Fruit fly (Drosophila melanogaster) whole organism, pupa: ENCODE measurements around the gene Or67c.

ENCODE experiments used
- CG32121 ChIP-seq: fragments of 200-800 bp; sonication (Bioruptor generic); IDR thresholded peaks from 2 replicates; pipeline ENCODE4 v1.3.6; 2022; ENCODE audit warnings: missing biosample characterization, missing genetic modification characterization
- CG34367 ChIP-seq: fragments of 200-800 bp; sonication (Bioruptor generic); optimal IDR thresholded peaks from 2 replicates; lab custom pipeline; 2018; ENCODE audit warnings: missing biosample characterization, mild to moderate bottlenecking, missing genetic modification characterization
- EcR ChIP-seq: fragments of 200-800 bp; sonication (Bioruptor generic); optimal IDR thresholded peaks from 3 replicates; lab custom pipeline; 2019; ENCODE audit warnings: missing biosample characterization, missing genetic modification characterization, mild to moderate bottlenecking, moderate library complexity, missing genetic modification reagents
- Pif1B ChIP-seq: fragments of 200-800 bp; sonication (Bioruptor generic); optimal IDR thresholded peaks from 3 replicates; lab custom pipeline; 2016; ENCODE audit warnings: missing biosample characterization, missing genetic modification characterization
- Snoo ChIP-seq: fragments of 200-800 bp; sonication (Bioruptor generic); optimal IDR thresholded peaks from 3 replicates; lab custom pipeline; 2017; ENCODE audit warnings: missing biosample characterization, mild to moderate bottlenecking, missing genetic modification characterization, inconsistent platforms
- fd96Ca ChIP-seq: fragments of 200-800 bp; sonication (Bioruptor generic); IDR thresholded peaks from 3 replicates; pipeline ENCODE4 v1.3.6; 2022; ENCODE audit warnings: missing biosample characterization, missing genetic modification characterization

- TF ChIP-seq Snoo (tag; lab: Kevin White, UChicago) (no peak), CG32121 (GFP tag; lab: Robert Waterston, UW) (no peak), Pif1B (GFP tag; lab: Kevin White, UChicago) (no peak), CG34367 (tag; lab: Kevin White, UChicago) (no peak), EcR (GFP tag; lab: Kevin White, UChicago) (no peak), fd96Ca (GFP tag; lab: Robert Waterston, UW) (no peak)
Measured at dm6 chr3L:10225214-10225729, 19.2 kb downstream of the Or67c start, which contains the start of gene scramb1.
